Worm (Caenorhabditis elegans): Measurements from ENCODE around the gene B0228.9.

The B0228.9 gene

ce11 chrII:7806872-7807271 is 43.4 kb upstream of the B0228.9 start:
- TF ChIP-seq elt-3 (tag; optimal IDR thresholded peaks at IDR 0.05) (no peak), nhr-25 (tag; optimal IDR thresholded peaks at IDR 0.05) (peak; percentile 82), lin-39 (tag; optimal IDR thresholded peaks at IDR 0.05) (peak; percentile 25)

- TF ChIP-seq nfya-1 (tag; optimal IDR thresholded peaks at IDR 0.05; ENCODE audit: insufficient read depth) (no peak), nhr-12 (tag; optimal IDR thresholded peaks at IDR 0.05) (no peak), nhr-76 (tag; optimal IDR thresholded peaks at IDR 0.05) (no peak), jun-1 (tag; optimal IDR thresholded peaks at IDR 0.05) (no peak), lin-15B (tag; optimal IDR thresholded peaks at IDR 0.05) (no peak), daf-12 (tag; optimal IDR thresholded peaks at IDR 0.05) (no peak), nhr-67 (tag; optimal IDR thresholded peaks at IDR 0.05) (no peak), ZK546.5 (tag; optimal IDR thresholded peaks at IDR 0.05) (no peak)
Measured at ce11 chrII:7806054-7806453, 42.6 kb upstream of the B0228.9 start.

ce11 chrII:7803174-7803573 is 39.7 kb upstream of the B0228.9 start:
- no peak for TF ChIP-seq mml-1 (tag; optimal IDR thresholded peaks at IDR 0.05)
- peak; percentile 59 for TF ChIP-seq elt-1 (tag; optimal IDR thresholded peaks at IDR 0.05)
- TF ChIP-seq fos-1 (tag; optimal IDR thresholded peaks at IDR 0.05) = no peak
- TF ChIP-seq nhr-23 (tag; optimal IDR thresholded peaks at IDR 0.05) = peak; percentile 18
- no peak for TF ChIP-seq ztf-4 (tag; optimal IDR thresholded peaks at IDR 0.05)

DNA sequence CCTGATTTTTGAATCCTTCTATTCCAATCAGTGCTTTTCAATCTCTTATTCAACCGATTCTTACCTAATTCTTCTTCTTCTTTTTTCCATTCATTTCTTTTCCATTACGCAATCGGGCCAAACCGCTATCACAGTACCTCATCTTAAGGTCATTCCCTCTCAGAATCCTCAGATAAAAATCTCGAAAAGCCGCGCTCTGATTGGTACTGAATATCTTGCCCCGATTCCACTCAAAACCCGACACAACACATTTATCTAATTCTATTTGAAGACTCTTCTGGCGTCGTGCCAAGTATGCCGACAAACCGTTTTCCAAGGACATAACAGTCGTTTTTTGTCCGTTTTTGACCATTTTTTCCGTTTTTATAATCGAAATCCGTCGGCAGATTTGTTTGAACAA is 38.4 kb upstream of the B0228.9 start:
- TF ChIP-seq ztf-4 (tag; optimal IDR thresholded peaks at IDR 0.05) (no peak), unc-62 (GFP tag; optimal IDR thresholded peaks at IDR 0.05) (no peak), nhr-28 (tag; optimal IDR thresholded peaks at IDR 0.05) (no peak), ceh-16 (tag; optimal IDR thresholded peaks at IDR 0.05) (peak; percentile 50), elt-1 (tag; optimal IDR thresholded peaks at IDR 0.05) (peak; percentile 96), pha-4 (tag; optimal IDR thresholded peaks at IDR 0.05) (no peak), aly-2 (tag; optimal IDR thresholded peaks at IDR 0.05) (no peak), daf-12 (tag; optimal IDR thresholded peaks at IDR 0.05) (no peak), ceh-28 (tag; optimal IDR thresholded peaks at IDR 0.05) (no peak), ztf-11 (tag; optimal IDR thresholded peaks at IDR 0.05) (no peak), skn-1 (tag; optimal IDR thresholded peaks at IDR 0.05) (no peak), tbx-2 (tag; optimal IDR thresholded peaks at IDR 0.05) (no peak), nhr-67 (tag; optimal IDR thresholded peaks at IDR 0.05) (no peak), nhr-77 (tag; optimal IDR thresholded peaks at IDR 0.05) (no peak), pqm-1 (tag; optimal IDR thresholded peaks at IDR 0.05) (no peak), elt-2 (tag; optimal IDR thresholded peaks at IDR 0.05) (no peak), unc-39 (tag; optimal IDR thresholded peaks at IDR 0.05) (no peak), sea-2 (GFP tag; optimal IDR thresholded peaks at IDR 0.05) (no peak), jun-1 (tag; optimal IDR thresholded peaks at IDR 0.05) (no peak), nhr-23 (tag; optimal IDR thresholded peaks at IDR 0.05) (peak; percentile 70), egl-5 (tag; optimal IDR thresholded peaks at IDR 0.05) (no peak), nhr-25 (tag; optimal IDR thresholded peaks at IDR 0.05) (peak; percentile 77)

DNA sequence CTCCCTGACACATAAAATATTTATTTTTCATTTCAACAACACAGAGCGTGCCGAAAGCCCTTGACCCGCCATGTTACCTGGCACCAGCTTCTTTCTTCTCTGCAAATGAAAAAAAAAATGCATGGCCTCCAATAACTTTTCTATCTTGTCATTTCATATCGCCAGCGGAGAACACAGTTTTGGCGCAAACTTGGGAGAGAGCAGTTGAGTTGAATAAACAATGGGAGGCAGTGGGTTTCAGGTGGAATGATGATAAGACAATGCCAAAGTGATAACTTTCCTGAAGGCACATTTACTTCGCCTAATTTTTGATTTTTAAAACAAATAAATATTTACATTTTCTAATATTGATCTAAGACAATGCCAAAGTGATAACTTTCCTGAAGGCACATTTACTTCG is 37.8 kb upstream of the B0228.9 start:
- TF ChIP-seq pha-4 (tag; optimal IDR thresholded peaks at IDR 0.05) = peak; percentile 26
- TF ChIP-seq egl-5 (tag; optimal IDR thresholded peaks at IDR 0.05) = no peak
- no peak for TF ChIP-seq fkh-10 (GFP tag; optimal IDR thresholded peaks at IDR 0.05)
- TF ChIP-seq pqm-1 (tag; optimal IDR thresholded peaks at IDR 0.05) = peak; percentile 20
- TF ChIP-seq ceh-9 (tag; optimal IDR thresholded peaks at IDR 0.05) = no peak
- peak; percentile 60 for TF ChIP-seq elt-2 (tag; optimal IDR thresholded peaks at IDR 0.05)
- TF ChIP-seq jun-1 (tag; optimal IDR thresholded peaks at IDR 0.05) = no peak
- no peak for TF ChIP-seq unc-62 (GFP tag; optimal IDR thresholded peaks at IDR 0.05)

ce11 chrII:7795299-7795698 is 31.8 kb upstream of the B0228.9 start:
- peak; percentile 43 for TF ChIP-seq fkh-10 (GFP tag; optimal IDR thresholded peaks at IDR 0.05)
- TF ChIP-seq nhr-76 (tag; optimal IDR thresholded peaks at IDR 0.05) = no peak

All from whole organism, L3 larva.